Fruit fly (Drosophila melanogaster): Measurements from ENCODE around the gene CG33695.

DNA sequence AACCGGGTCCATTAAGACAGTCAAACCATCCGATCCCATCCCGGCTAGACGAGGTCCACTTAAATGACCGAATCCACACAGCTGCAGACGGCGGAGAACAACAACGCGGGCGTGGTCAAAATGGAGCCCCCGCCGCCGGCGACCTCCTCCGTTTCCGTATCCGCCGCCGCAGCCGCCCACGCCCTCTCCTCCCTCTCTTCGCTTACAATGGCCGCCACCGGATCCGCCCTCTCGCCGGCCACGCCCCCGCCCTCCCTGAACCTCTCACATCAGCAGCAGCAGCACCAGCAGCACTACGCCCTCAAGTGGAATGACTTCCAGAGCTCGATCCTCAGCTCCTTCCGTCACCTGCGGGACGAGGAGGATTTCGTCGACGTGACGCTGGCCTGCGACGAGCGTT, 42.3 kb upstream of the CG33695 start:
- no peak for TF ChIP-seq bab1 (GFP tag; optimal IDR thresholded peaks at IDR 0.05)
- no peak for TF ChIP-seq CG5204 (GFP tag; optimal IDR thresholded peaks at IDR 0.05)
- TF ChIP-seq CG33017 (tag; optimal IDR thresholded peaks at IDR 0.05): no peak
- TF ChIP-seq kay (GFP tag; ENCODE audit: borderline replicate concordance): no peak
